Worm (Caenorhabditis elegans) whole organism, L4 larva: ENCODE results near the gene mel-28.
A peak's percentile ranks its signal among the peaks of the same experiment; 100 is the strongest.

Experiments
- F26F4.8 ChIP-seq: fragments of 200-800 bp; sonication (Bioruptor generic); conservative IDR thresholded peaks from 2 replicates; pipeline ENCODE4 v1.3.6; 2022; ENCODE audit warnings: missing genetic modification characterization, missing compliant biosample characterization
- F44E2.7 ChIP-seq: fragments of 200-800 bp; sonication (Bioruptor generic); IDR thresholded peaks from 2 replicates; pipeline ENCODE4 v2.1.2; 2022; ENCODE audit warnings: missing genetic modification characterization, missing compliant biosample characterization
- F49E8.2 ChIP-seq: sonication (generic microtip); optimal IDR thresholded peaks from 2 replicates; lab custom pipeline; 2016; ENCODE audit warnings: missing compliant biosample characterization, mild to moderate bottlenecking, missing genetic modification characterization, borderline replicate concordance
- Y48G9A.11 ChIP-seq: fragments of 200-800 bp; sonication (Bioruptor generic); IDR thresholded peaks from 2 replicates; pipeline ENCODE4 v1.3.6; 2022; ENCODE audit warnings: missing genetic modification reagents, missing genetic modification characterization, missing compliant biosample characterization
- Y5F2A.4 ChIP-seq: fragments of 200-800 bp; sonication (Bioruptor generic); optimal IDR thresholded peaks from 2 replicates; lab custom pipeline; 2018; ENCODE audit warnings: mild to moderate bottlenecking, missing genetic modification characterization, missing compliant biosample characterization
- aha-1 ChIP-seq: fragments of 150-350 bp; peaks from one replicate; lab custom pipeline; 2014; ENCODE audit warnings: missing biosample characterization, missing genetic modification characterization
- aly-2 ChIP-seq: sonication (generic microtip); optimal IDR thresholded peaks from 2 replicates; lab custom pipeline; 2018; ENCODE audit warnings: missing biosample characterization, missing genetic modification characterization
- attf-4 ChIP-seq: sonication (generic microtip); optimal IDR thresholded peaks from 3 replicates; lab custom pipeline; 2017; ENCODE audit warnings: missing biosample characterization, missing genetic modification characterization
- ceh-44 ChIP-seq: fragments of 200-800 bp; sonication (Bioruptor generic); IDR thresholded peaks from 2 replicates; pipeline ENCODE4 v1.3.6; 2022; ENCODE audit warnings: missing genetic modification reagents, missing genetic modification characterization, missing compliant biosample characterization
- ceh-82 ChIP-seq: sonication (generic microtip); optimal IDR thresholded peaks from 2 replicates; lab custom pipeline; 2017; ENCODE audit warnings: missing biosample characterization, missing genetic modification characterization
- ces-1 ChIP-seq: fragments of 150-350 bp; sonication (generic microtip); optimal IDR thresholded peaks from 4 replicates; lab custom pipeline; 2014; ENCODE audit warnings: missing biosample characterization, missing genetic modification reagents, missing genetic modification characterization
- daf-12 ChIP-seq: fragments of 150-350 bp; optimal IDR thresholded peaks from 2 replicates; lab custom pipeline; 2014; ENCODE audit warnings: missing biosample characterization, missing genetic modification reagents, missing genetic modification characterization
- daf-16 ChIP-seq, 3 experiments: sonication (generic microtip); optimal IDR thresholded peaks; 2 replicates each; lab custom pipeline; 2016 to 2017; ENCODE audit warnings: missing genetic modification characterization in 3 of 3, missing genetic modification reagents in 3 of 3, mild to moderate bottlenecking in 2 of 3, missing compliant biosample characterization in 2 of 3, missing biosample characterization in 1 of 3, moderate library complexity in 1 of 3
- daf-8 ChIP-seq: fragments of 200-800 bp; sonication (Bioruptor generic); IDR thresholded peaks from 2 replicates; pipeline ENCODE4 v1.3.6; 2022; ENCODE audit warnings: missing genetic modification characterization, missing compliant biosample characterization
- dmd-8 ChIP-seq: fragments of 200-800 bp; sonication (Bioruptor generic); IDR thresholded peaks from 2 replicates; pipeline ENCODE4 v1.3.6; 2022; ENCODE audit warnings: missing genetic modification characterization, missing compliant biosample characterization
- dmd-9 ChIP-seq: fragments of 200-800 bp; sonication (Bioruptor generic); IDR thresholded peaks from 2 replicates; pipeline ENCODE4 v1.3.6; 2022; ENCODE audit warnings: missing genetic modification reagents, missing genetic modification characterization, missing compliant biosample characterization
- duxl-1 ChIP-seq: sonication (generic microtip); optimal IDR thresholded peaks from 2 replicates; lab custom pipeline; 2016; ENCODE audit warnings: mild to moderate bottlenecking, missing genetic modification characterization, moderate library complexity, missing compliant biosample characterization; ENCODE audit not compliant: poor library complexity
- dve-1 ChIP-seq: sonication (generic microtip); optimal IDR thresholded peaks from 2 replicates; lab custom pipeline; 2017; ENCODE audit warnings: antibody characterized with exemption, mild to moderate bottlenecking, missing genetic modification characterization, missing compliant biosample characterization; ENCODE audit not compliant: insufficient read depth
- hmg-1.1 ChIP-seq: fragments of 200-800 bp; sonication (Bioruptor generic); IDR thresholded peaks from 2 replicates; pipeline ENCODE4 v1.3.6; 2022; ENCODE audit warnings: missing genetic modification reagents, missing genetic modification characterization, missing compliant biosample characterization
- jun-1 ChIP-seq: fragments of 150-350 bp; optimal IDR thresholded peaks from 2 replicates; lab custom pipeline; 2014; ENCODE audit warnings: missing biosample characterization, missing genetic modification reagents, missing genetic modification characterization
- lin-38 ChIP-seq: fragments of 200-800 bp; sonication (Bioruptor generic); IDR thresholded peaks from 2 replicates; pipeline ENCODE4 v1.3.6; 2022; ENCODE audit warnings: missing genetic modification reagents, missing genetic modification characterization, missing compliant biosample characterization
- lir-3 ChIP-seq: sonication (generic microtip); optimal IDR thresholded peaks from 2 replicates; lab custom pipeline; 2016; ENCODE audit warnings: mild to moderate bottlenecking, missing genetic modification characterization, missing compliant biosample characterization
- lsy-2 ChIP-seq, 2 experiments: fragments of 150-350 bp in 1 of 2; sonication (generic microtip) in 1 of 2; optimal IDR thresholded peaks; 2 replicates each; lab custom pipeline; 2014 to 2017; ENCODE audit warnings: missing biosample characterization in 2 of 2, missing genetic modification characterization in 2 of 2
- madf-5 ChIP-seq, 2 experiments: fragments of 200-800 bp; sonication (Bioruptor generic); IDR thresholded peaks; 2 replicates each; pipeline ENCODE4 v1.3.6; 2022; ENCODE audit warnings: missing compliant biosample characterization in 2 of 2, missing genetic modification characterization in 2 of 2
- madf-9 ChIP-seq: fragments of 200-800 bp; sonication (Bioruptor generic); conservative IDR thresholded peaks from 2 replicates; pipeline ENCODE4 v1.3.6; 2022; ENCODE audit warnings: missing genetic modification reagents, missing genetic modification characterization, missing compliant biosample characterization
- mdl-1 ChIP-seq, 2 experiments: fragments of 150-350 bp in 1 of 2; sonication (generic microtip) in 1 of 2; optimal IDR thresholded peaks; 2 replicates each; lab custom pipeline; 2014 to 2017; ENCODE audit warnings: missing biosample characterization in 2 of 2, missing genetic modification characterization in 2 of 2
- mep-1 ChIP-seq: fragments of 150-350 bp; sonication (generic microtip); optimal IDR thresholded peaks from 3 replicates; lab custom pipeline; 2014; ENCODE audit warnings: missing biosample characterization, missing genetic modification characterization
- mes-2 ChIP-seq: sonication (generic microtip); optimal IDR thresholded peaks from 2 replicates; lab custom pipeline; 2016; ENCODE audit warnings: missing genotype, mild to moderate bottlenecking, missing genetic modification characterization, missing compliant biosample characterization; ENCODE audit not compliant: poor library complexity, severe bottlenecking
- mxl-2 ChIP-seq: fragments of 200-800 bp; sonication (Bioruptor generic); conservative IDR thresholded peaks from 2 replicates; pipeline ENCODE4 v1.3.6; 2022; ENCODE audit warnings: missing genetic modification reagents, missing genetic modification characterization, missing compliant biosample characterization
- nhr-10 ChIP-seq: fragments of 150-350 bp; optimal IDR thresholded peaks from 2 replicates; lab custom pipeline; 2014; ENCODE audit warnings: missing biosample characterization, missing genetic modification characterization
- nhr-102 ChIP-seq: sonication (generic microtip); optimal IDR thresholded peaks from 2 replicates; lab custom pipeline; 2016; ENCODE audit warnings: mild to moderate bottlenecking, missing genetic modification characterization, moderate library complexity, missing compliant biosample characterization
- nhr-11 ChIP-seq: fragments of 150-350 bp; optimal IDR thresholded peaks from 2 replicates; lab custom pipeline; 2014; ENCODE audit warnings: missing biosample characterization, missing genetic modification characterization
- nhr-111 ChIP-seq: fragments of 200-800 bp; sonication (Bioruptor generic); optimal IDR thresholded peaks from 2 replicates; lab custom pipeline; 2018; ENCODE audit warnings: mild to moderate bottlenecking, missing genetic modification characterization, missing compliant biosample characterization
- nhr-25 ChIP-seq: sonication (generic microtip); optimal IDR thresholded peaks from 2 replicates; lab custom pipeline; 2017; ENCODE audit warnings: missing genetic modification characterization, mild to moderate bottlenecking, missing compliant biosample characterization, antibody characterized with exemption, moderate library complexity, borderline replicate concordance; ENCODE audit not compliant: insufficient read depth
- nhr-42 ChIP-seq: fragments of 200-800 bp; sonication (Bioruptor generic); IDR thresholded peaks from 2 replicates; pipeline ENCODE4 v1.3.6; 2022; ENCODE audit warnings: missing genetic modification characterization, missing compliant biosample characterization
- nhr-6 ChIP-seq: fragments of 150-350 bp; optimal IDR thresholded peaks from 2 replicates; lab custom pipeline; 2014; ENCODE audit warnings: missing biosample characterization, missing genetic modification characterization
- nhr-76 ChIP-seq: fragments of 150-350 bp; optimal IDR thresholded peaks from 2 replicates; lab custom pipeline; 2014; ENCODE audit warnings: missing biosample characterization, missing genetic modification characterization
- php-3 ChIP-seq: fragments of 200-800 bp; sonication (Bioruptor generic); IDR thresholded peaks from 2 replicates; pipeline ENCODE4 v1.3.6; 2022; ENCODE audit warnings: missing genetic modification reagents, missing genetic modification characterization, missing compliant biosample characterization
- pqm-1 ChIP-seq: sonication (generic microtip); optimal IDR thresholded peaks from 2 replicates; lab custom pipeline; 2017; ENCODE audit warnings: missing biosample characterization, missing genetic modification characterization
- rbr-2 ChIP-seq: sonication (generic microtip); optimal IDR thresholded peaks from 2 replicates; lab custom pipeline; 2016; ENCODE audit warnings: missing genotype, missing genetic modification characterization, missing compliant biosample characterization
- set-16 ChIP-seq: fragments of 200-800 bp; sonication (Bioruptor generic); IDR thresholded peaks from 2 replicates; pipeline ENCODE4 v1.3.6; 2022; ENCODE audit warnings: missing genetic modification reagents, missing genetic modification characterization, missing compliant biosample characterization
- skn-1 ChIP-seq: fragments of 150-350 bp; optimal IDR thresholded peaks from 2 replicates; lab custom pipeline; 2014; ENCODE audit warnings: missing biosample characterization, missing genetic modification characterization
- spr-1 ChIP-seq: sonication (generic microtip); optimal IDR thresholded peaks from 2 replicates; lab custom pipeline; 2016; ENCODE audit warnings: mild to moderate bottlenecking, missing genetic modification characterization, missing compliant biosample characterization
- tra-1 ChIP-seq: fragments of 200-800 bp; sonication (Bioruptor generic); IDR thresholded peaks from 2 replicates; pipeline ENCODE4 v1.3.6; 2022; ENCODE audit warnings: missing genetic modification reagents, missing genetic modification characterization, missing compliant biosample characterization
- unc-130 ChIP-seq: sonication (generic microtip); optimal IDR thresholded peaks from 2 replicates; lab custom pipeline; 2016; ENCODE audit warnings: missing genetic modification reagents, missing genetic modification characterization, missing compliant biosample characterization
- unc-39 ChIP-seq: sonication (generic microtip); optimal IDR thresholded peaks from 2 replicates; lab custom pipeline; 2017; ENCODE audit warnings: missing biosample characterization, missing genetic modification characterization
- zfp-2 ChIP-seq: sonication (generic microtip); optimal IDR thresholded peaks from 2 replicates; lab custom pipeline; 2016; ENCODE audit warnings: mild to moderate bottlenecking, missing genetic modification characterization, missing compliant biosample characterization
- zfp-3 ChIP-seq: fragments of 200-800 bp; sonication (Bioruptor generic); conservative IDR thresholded peaks from 2 replicates; pipeline ENCODE4 v1.3.6; 2022; ENCODE audit warnings: missing genetic modification reagents, missing genetic modification characterization, missing compliant biosample characterization
- zip-11 ChIP-seq: fragments of 200-800 bp; sonication (Bioruptor generic); IDR thresholded peaks from 2 replicates; pipeline ENCODE4 v1.3.6; 2022; ENCODE audit warnings: missing genetic modification characterization, missing compliant biosample characterization
- zip-2 ChIP-seq: fragments of 150-350 bp; optimal IDR thresholded peaks from 2 replicates; lab custom pipeline; 2014; ENCODE audit warnings: missing biosample characterization, missing genetic modification characterization
- ztf-11 ChIP-seq: fragments of 150-350 bp; optimal IDR thresholded peaks from 2 replicates; lab custom pipeline; 2014; ENCODE audit warnings: missing biosample characterization, missing genetic modification characterization

Gene mel-28

ce11 chrIII:4754001-4754561 is 31.8 kb upstream of the mel-28 start, which contains the start of the genes rps-0 and rbg-3 (continued):
- TF ChIP-seq unc-130 (GFP tag; lab: Kevin White, UChicago) (peak; percentile 67), nhr-76 (tag; lab: Kevin White, UChicago) (no peak), mdl-1 (tag; optimal IDR thresholded peaks at IDR 0.05; lab: Kevin White, UChicago) (peak in 1 of 2 experiments; percentile 64), nhr-6 (tag; lab: Kevin White, UChicago) (peak; percentile 89), nhr-111 (GFP tag; lab: Kevin White, UChicago) (no peak), daf-16 (GFP tag; optimal IDR thresholded peaks at IDR 0.05; lab: Kevin White, UChicago) (peak in 1 of 2 experiments; percentile 33), daf-16 (tag; optimal IDR thresholded peaks at IDR 0.05; lab: Kevin White, UChicago) (peak; percentile 64), Y48G9A.11 (GFP tag; lab: Robert Waterston, UW) (no peak), ceh-44 (GFP tag; lab: Robert Waterston, UW) (no peak), aly-2 (tag; lab: Kevin White, UChicago) (no peak), nhr-42 (GFP tag; lab: Robert Waterston, UW) (peak; percentile 37; the same call in 1 of the 2 replicates), lin-38 (peak; percentile 87), hmg-1.1 (peak; percentile 83), ceh-82 (tag; lab: Kevin White, UChicago) (no peak), tra-1 (GFP tag; lab: Robert Waterston, UW) (no peak), Y5F2A.4 (GFP tag; lab: Kevin White, UChicago) (no peak), nhr-11 (tag; lab: Kevin White, UChicago) (peak; percentile 92), mxl-2 (no peak), jun-1 (no peak), duxl-1 (tag; lab: Kevin White, UChicago) (peak; percentile 75), madf-5 (GFP tag; IDR thresholded peaks at IDR 0.05; lab: Robert Waterston, UW) (no peak), spr-1 (tag; lab: Kevin White, UChicago) (peak; percentile 80), dve-1 (tag; lab: Kevin White, UChicago) (peak; percentile 97), nhr-10 (tag; lab: Kevin White, UChicago) (no peak), pqm-1 (tag; lab: Kevin White, UChicago) (no peak), rbr-2 (peak; percentile 88), nhr-102 (peak; percentile 82), zip-2 (peak; percentile 34), daf-12 (tag; lab: Kevin White, UChicago) (no peak), set-16 (GFP tag; lab: Robert Waterston, UW) (no peak), skn-1 (tag; lab: Kevin White, UChicago) (no peak), F26F4.8 (GFP tag; lab: Robert Waterston, UW) (no peak), lir-3 (tag; lab: Kevin White, UChicago) (no peak), zfp-3 (GFP tag; lab: Robert Waterston, UW) (peak; percentile 53), F49E8.2 (tag; lab: Kevin White, UChicago) (no peak), dmd-9 (GFP tag; lab: Robert Waterston, UW) (no peak), lsy-2 (tag; optimal IDR thresholded peaks at IDR 0.05; lab: Kevin White, UChicago) (peak; percentile 84 to 98), attf-4 (tag; lab: Kevin White, UChicago) (no peak), mep-1 (tag; lab: Kevin White, UChicago) (peak; percentile 95), F44E2.7 (GFP tag; lab: Robert Waterston, UW) (no peak), php-3 (GFP tag; lab: Robert Waterston, UW) (no peak), nhr-25 (tag; lab: Kevin White, UChicago) (peak; percentile 81), ces-1 (GFP tag; lab: Kevin White, UChicago) (peak; percentile 68), madf-9 (no peak), daf-8 (GFP tag; lab: Robert Waterston, UW) (no peak), zfp-2 (tag; lab: Kevin White, UChicago) (peak; percentile 77), aha-1 (peak; percentile 99), zip-11 (GFP tag; lab: Robert Waterston, UW) (no peak), ztf-11 (tag; lab: Kevin White, UChicago) (no peak), mes-2 (tag; lab: Kevin White, UChicago) (peak; percentile 95), dmd-8 (no peak), unc-39 (tag; lab: Kevin White, UChicago) (no peak)
